Fruit fly (Drosophila melanogaster) whole organism, embryonic: ENCODE data around the gene rec.

Experiments used
- Adf1 ChIP-seq: fragments of 200-800 bp; sonication (Bioruptor generic); IDR thresholded peaks from 2 replicates; pipeline ENCODE4 v1.3.6; 2022; ENCODE audit warnings: missing biosample characterization, missing genetic modification characterization
- CG10274 ChIP-seq: fragments of 200-800 bp; sonication (Bioruptor generic); optimal IDR thresholded peaks from 3 replicates; lab custom pipeline; 2017; ENCODE audit warnings: missing biosample characterization, mild to moderate bottlenecking, missing genetic modification characterization
- CG13775 ChIP-seq: fragments of 200-800 bp; sonication (Bioruptor generic); optimal IDR thresholded peaks from 3 replicates; lab custom pipeline; 2017; ENCODE audit warnings: missing biosample characterization, mild to moderate bottlenecking, missing genetic modification characterization
- CG14667 ChIP-seq: fragments of 200-800 bp; sonication (Bioruptor generic); IDR thresholded peaks from 2 replicates; pipeline ENCODE4 v1.3.6; 2022; ENCODE audit warnings: missing biosample characterization, missing genetic modification characterization
- CG17385 ChIP-seq: fragments of 200-800 bp; sonication (Bioruptor generic); optimal IDR thresholded peaks from 3 replicates; lab custom pipeline; 2018; ENCODE audit warnings: missing biosample characterization, mild to moderate bottlenecking, missing genetic modification characterization
- CG1832 ChIP-seq: fragments of 200-800 bp; sonication (Bioruptor generic); optimal IDR thresholded peaks from 2 replicates; lab custom pipeline; 2017; ENCODE audit warnings: missing biosample characterization, mild to moderate bottlenecking, missing genetic modification characterization, inconsistent platforms
- CG2116 ChIP-seq: fragments of 200-800 bp; sonication (Bioruptor generic); optimal IDR thresholded peaks from 3 replicates; lab custom pipeline; 2018; ENCODE audit warnings: missing biosample characterization, mild to moderate bottlenecking, missing genetic modification characterization
- CG33213 ChIP-seq: fragments of 200-800 bp; sonication (Bioruptor generic); optimal IDR thresholded peaks from 3 replicates; lab custom pipeline; 2016; ENCODE audit warnings: missing biosample characterization, missing genetic modification characterization
- CG4820 ChIP-seq: fragments of 200-800 bp; sonication (Bioruptor generic); optimal IDR thresholded peaks from 3 replicates; lab custom pipeline; 2016; ENCODE audit warnings: missing biosample characterization, missing genetic modification characterization
- CG5953 ChIP-seq: fragments of 200-800 bp; sonication (Bioruptor generic); IDR thresholded peaks from 2 replicates; pipeline ENCODE4 v1.3.6; 2022; ENCODE audit warnings: missing biosample characterization, missing genetic modification characterization
- CG6272 ChIP-seq: fragments of 200-800 bp; sonication (Bioruptor generic); IDR thresholded peaks from 2 replicates; pipeline ENCODE4 v1.3.6; 2022; ENCODE audit warnings: missing biosample characterization, missing genetic modification characterization
- CG7372 ChIP-seq: fragments of 200-800 bp; sonication (Bioruptor generic); IDR thresholded peaks from 2 replicates; pipeline ENCODE4 v1.3.6; 2022; ENCODE audit warnings: missing biosample characterization, missing genetic modification characterization
- CG7928 ChIP-seq: fragments of 200-800 bp; sonication (Bioruptor generic); optimal IDR thresholded peaks from 2 replicates; lab custom pipeline; 2017; ENCODE audit warnings: missing biosample characterization, mild to moderate bottlenecking, missing genetic modification characterization
- CG8089 ChIP-seq: fragments of 200-800 bp; sonication (Bioruptor generic); optimal IDR thresholded peaks from 3 replicates; lab custom pipeline; 2016; ENCODE audit warnings: missing biosample characterization, missing genetic modification characterization
- CG8924 ChIP-seq: fragments of 200-800 bp; optimal IDR thresholded peaks from 3 replicates; lab custom pipeline; 2019; ENCODE audit warnings: missing biosample characterization, mild to moderate bottlenecking, missing genetic modification characterization, moderate library complexity
- D ChIP-seq, 2 experiments: fragments of 200-800 bp in 1 of 2; fragments of >200 bp in 1 of 2; sonication (Bioruptor generic) in 1 of 2; optimal IDR thresholded peaks; 2 replicates in 1 of 2; 3 replicates in 1 of 2; lab custom pipeline; 2017; ENCODE audit warnings: mild to moderate bottlenecking in 1 of 2, missing biosample characterization in 1 of 2, missing genetic modification characterization in 1 of 2, missing genetic modification reagents in 1 of 2
- Dfd ChIP-seq, 2 experiments: fragments of >200 bp; optimal IDR thresholded peaks; 2 replicates each; lab custom pipeline; 2017; ENCODE audit warnings: missing biosample characterization in 2 of 2, missing genetic modification characterization in 2 of 2
- Fer1 ChIP-seq: fragments of 200-800 bp; sonication (Bioruptor generic); optimal IDR thresholded peaks from 2 replicates; lab custom pipeline; 2017; ENCODE audit warnings: missing biosample characterization, mild to moderate bottlenecking, missing genetic modification characterization
- GATAe ChIP-seq: fragments of 200-800 bp; sonication (Bioruptor generic); conservative IDR thresholded peaks from 2 replicates; pipeline ENCODE4 v1.3.6; 2022; ENCODE audit warnings: missing biosample characterization, missing genetic modification characterization
- Hr3 ChIP-seq: fragments of 200-800 bp; sonication (Bioruptor generic); optimal IDR thresholded peaks from 3 replicates; lab custom pipeline; 2016; ENCODE audit warnings: missing biosample characterization, missing genetic modification characterization
- Kr ChIP-seq: fragments of 200-800 bp; sonication (Bioruptor generic); optimal IDR thresholded peaks from 2 replicates; lab custom pipeline; 2017; ENCODE audit warnings: missing biosample characterization, mild to moderate bottlenecking, missing genetic modification characterization
- Myb ChIP-seq: fragments of 200-800 bp; sonication (Bioruptor generic); optimal IDR thresholded peaks from 2 replicates; lab custom pipeline; 2016; ENCODE audit warnings: missing biosample characterization, missing genetic modification characterization
- NK7.1 ChIP-seq: fragments of 200-800 bp; sonication (Bioruptor generic); optimal IDR thresholded peaks from 3 replicates; lab custom pipeline; 2016; ENCODE audit warnings: missing biosample characterization, missing genetic modification characterization
- Spps ChIP-seq: fragments of 200-800 bp; sonication (Bioruptor generic); optimal IDR thresholded peaks from 2 replicates; lab custom pipeline; 2018; ENCODE audit warnings: missing biosample characterization, mild to moderate bottlenecking, missing genetic modification characterization
- Sry-β ChIP-seq: fragments of 200-800 bp; sonication (Bioruptor generic); optimal IDR thresholded peaks from 2 replicates; lab custom pipeline; 2018; ENCODE audit warnings: missing biosample characterization, mild to moderate bottlenecking, missing genetic modification characterization, moderate library complexity
- Sry-δ ChIP-seq: fragments of 200-800 bp; sonication (Bioruptor generic); optimal IDR thresholded peaks from 2 replicates; lab custom pipeline; 2016; ENCODE audit warnings: missing biosample characterization, missing genetic modification characterization
- TFAM ChIP-seq: fragments of 200-800 bp; sonication (Bioruptor generic); optimal IDR thresholded peaks from 2 replicates; lab custom pipeline; 2017; ENCODE audit warnings: missing biosample characterization, missing genetic modification characterization, inconsistent platforms
- bab2 ChIP-seq: fragments of 200-800 bp; sonication (Bioruptor generic); optimal IDR thresholded peaks from 2 replicates; lab custom pipeline; 2016; ENCODE audit warnings: missing biosample characterization, missing genetic modification characterization
- br ChIP-seq: fragments of >200 bp; optimal IDR thresholded peaks from 2 replicates; lab custom pipeline; 2017
- chinmo ChIP-seq: fragments of 200-800 bp; sonication (Bioruptor generic); IDR thresholded peaks from 4 replicates; pipeline ENCODE4 v1.3.6; 2022; ENCODE audit warnings: missing biosample characterization, missing genetic modification characterization; ENCODE audit not compliant: partially characterized antibody
- croc ChIP-seq: fragments of 200-800 bp; sonication (Bioruptor generic); conservative IDR thresholded peaks from 3 replicates; pipeline ENCODE4 v1.3.6; 2022; ENCODE audit warnings: missing biosample characterization, missing genetic modification characterization
- crol ChIP-seq: fragments of 200-800 bp; sonication (Bioruptor generic); IDR thresholded peaks from 2 replicates; pipeline ENCODE4 v1.3.6; 2022; ENCODE audit warnings: missing biosample characterization, missing genetic modification characterization
- dan ChIP-seq: fragments of 200-800 bp; sonication (Bioruptor generic); IDR thresholded peaks from 2 replicates; pipeline ENCODE4 v1.3.6; 2022; ENCODE audit warnings: missing biosample characterization, missing genetic modification characterization
- exex ChIP-seq: fragments of 200-800 bp; sonication (Bioruptor generic); optimal IDR thresholded peaks from 4 replicates; lab custom pipeline; 2018; ENCODE audit warnings: missing biosample characterization, mild to moderate bottlenecking, missing genetic modification characterization, moderate library complexity
- eyg ChIP-seq: fragments of 200-800 bp; sonication (Bioruptor generic); optimal IDR thresholded peaks from 3 replicates; lab custom pipeline; 2016; ENCODE audit warnings: missing biosample characterization, missing genetic modification characterization
- fd96Cb ChIP-seq: fragments of 200-800 bp; sonication (Bioruptor generic); optimal IDR thresholded peaks from 2 replicates; lab custom pipeline; 2018; ENCODE audit warnings: missing biosample characterization, mild to moderate bottlenecking, missing genetic modification characterization, moderate library complexity
- gsb ChIP-seq: fragments of 200-800 bp; sonication (Bioruptor generic); IDR thresholded peaks from 2 replicates; pipeline ENCODE4 v1.3.6; 2022; ENCODE audit warnings: missing biosample characterization, missing genetic modification characterization
- jigr1 ChIP-seq: fragments of 200-800 bp; sonication (Bioruptor generic); IDR thresholded peaks from 3 replicates; pipeline ENCODE4 v1.3.6; 2022; ENCODE audit warnings: missing biosample characterization, missing genetic modification characterization
- jing ChIP-seq: fragments of 200-800 bp; sonication (Bioruptor generic); optimal IDR thresholded peaks from 2 replicates; lab custom pipeline; 2018; ENCODE audit warnings: missing biosample characterization, mild to moderate bottlenecking, missing genetic modification characterization
- knrl ChIP-seq: fragments of 200-800 bp; sonication (Bioruptor generic); IDR thresholded peaks from 3 replicates; pipeline ENCODE4 v1.3.6; 2022; ENCODE audit warnings: missing biosample characterization, missing genetic modification characterization; ENCODE audit not compliant: partially characterized antibody
- oc ChIP-seq: fragments of 200-800 bp; sonication (Bioruptor generic); optimal IDR thresholded peaks from 2 replicates; lab custom pipeline; 2018; ENCODE audit warnings: missing biosample characterization, mild to moderate bottlenecking, missing genetic modification characterization, moderate library complexity
- pita ChIP-seq: fragments of 200-800 bp; sonication (Bioruptor generic); optimal IDR thresholded peaks from 2 replicates; lab custom pipeline; 2017; ENCODE audit warnings: missing biosample characterization, mild to moderate bottlenecking, missing genetic modification characterization
- prd ChIP-seq, 3 experiments: fragments of >200 bp in 2 of 3; fragments of 200-800 bp in 1 of 3; sonication (Bioruptor generic) in 1 of 3; optimal IDR thresholded peaks in 2 of 3; IDR thresholded peaks in 1 of 3; 2 replicates in 2 of 3; 3 replicates in 1 of 3; pipeline versions ENCODE4 v1.3.6 to Lab custom; 2017 to 2022; ENCODE audit warnings: missing biosample characterization in 1 of 3, missing genetic modification characterization in 1 of 3
- repo ChIP-seq: fragments of 200-800 bp; sonication (Bioruptor generic); optimal IDR thresholded peaks from 2 replicates; lab custom pipeline; 2016; ENCODE audit warnings: missing biosample characterization, missing genetic modification characterization
- schlank ChIP-seq: fragments of 200-800 bp; sonication (Bioruptor generic); optimal IDR thresholded peaks from 2 replicates; lab custom pipeline; 2018; ENCODE audit warnings: missing biosample characterization, mild to moderate bottlenecking, missing genetic modification characterization
- shn ChIP-seq: fragments of 200-800 bp; sonication (Bioruptor generic); optimal IDR thresholded peaks from 3 replicates; lab custom pipeline; 2016; ENCODE audit warnings: missing biosample characterization, missing genetic modification characterization
- sim ChIP-seq: fragments of 200-800 bp; sonication (Bioruptor generic); IDR thresholded peaks from 2 replicates; pipeline ENCODE4 v1.3.6; 2022; ENCODE audit warnings: missing biosample characterization, missing genetic modification characterization
- sisA ChIP-seq: fragments of 200-800 bp; sonication (Bioruptor generic); IDR thresholded peaks from 2 replicates; pipeline ENCODE4 v1.3.6; 2022; ENCODE audit warnings: missing biosample characterization, missing genetic modification characterization

Gene rec

dm6 chr3R:15836864-15837824, 4.7 kb upstream of the rec start, which contains the start of the genes ND-23 and spn-E (continued):
- TF ChIP-seq exex (tag; lab: Kevin White, UChicago): no peak
- TF ChIP-seq Kr (GFP tag; lab: Kevin White, UChicago): no peak
- TF ChIP-seq CG14667: 0 out of 2 replicates have a peak, but pooled peaks have one; percentile 15
- TF ChIP-seq CG17385 (GFP tag; lab: Kevin White, UChicago): no peak
- TF ChIP-seq prd (optimal IDR thresholded peaks at IDR 0.05; lab: Kevin White, UChicago): no peak
- TF ChIP-seq prd (GFP tag; IDR thresholded peaks at IDR 0.05; lab: Robert Waterston, UW): peak; percentile 58
- no peak for TF ChIP-seq jigr1
- TF ChIP-seq D (optimal IDR thresholded peaks at IDR 0.05; lab: Kevin White, UChicago): no peak
- no peak for TF ChIP-seq D (GFP tag; optimal IDR thresholded peaks at IDR 0.05; lab: Kevin White, UChicago)
- TF ChIP-seq Sry-δ: peak; percentile 82
- peak; percentile 56 for TF ChIP-seq CG13775 (GFP tag; lab: Kevin White, UChicago)
- TF ChIP-seq Hr3 (GFP tag; lab: Kevin White, UChicago): peak; percentile 55
- no peak; the same call in 2 of the 3 replicates for TF ChIP-seq croc (GFP tag; lab: Robert Waterston, UW)
- TF ChIP-seq pita (GFP tag; lab: Kevin White, UChicago): no peak
- peak; percentile 76 for TF ChIP-seq CG2116 (GFP tag; lab: Kevin White, UChicago)
- TF ChIP-seq chinmo (GFP tag; lab: Robert Waterston, UW): 0 out of 4 replicates have a peak, but pooled peaks have one; percentile 30
- peak; percentile 14; the same call in 1 of the 2 replicates for TF ChIP-seq CG5953
- 0 out of 2 replicates have a peak, but pooled peaks have one; percentile 14 for TF ChIP-seq GATAe (GFP tag; lab: Robert Waterston, UW)
- no peak for TF ChIP-seq Dfd (GFP tag; optimal IDR thresholded peaks at IDR 0.05; lab: Kevin White, UChicago)
- peak; percentile 0 for TF ChIP-seq CG4820
- TF ChIP-seq Spps (tag; lab: Kevin White, UChicago): no peak
- peak; percentile 54 for TF ChIP-seq CG8924
- no peak for TF ChIP-seq oc (tag; lab: Kevin White, UChicago)
- TF ChIP-seq Fer1 (GFP tag; lab: Kevin White, UChicago): no peak
- TF ChIP-seq jing (GFP tag; lab: Kevin White, UChicago): no peak
- TF ChIP-seq CG7928 (GFP tag; lab: Kevin White, UChicago): no peak
- TF ChIP-seq dan (GFP tag; lab: Robert Waterston, UW): no peak
- TF ChIP-seq Sry-β (GFP tag; lab: Kevin White, UChicago): no peak
- no peak for TF ChIP-seq NK7.1 (GFP tag; lab: Kevin White, UChicago)
- TF ChIP-seq TFAM (GFP tag; lab: Kevin White, UChicago): no peak
- no peak for TF ChIP-seq CG33213
- TF ChIP-seq sim (GFP tag; lab: Robert Waterston, UW): no peak
- TF ChIP-seq CG10274 (GFP tag; lab: Kevin White, UChicago): no peak
- TF ChIP-seq fd96Cb (tag; lab: Kevin White, UChicago): no peak
- TF ChIP-seq bab2 (GFP tag; lab: Kevin White, UChicago): no peak
- no peak for TF ChIP-seq eyg
- TF ChIP-seq gsb (GFP tag; lab: Robert Waterston, UW): no peak
- no peak for TF ChIP-seq CG1832
- no peak for TF ChIP-seq schlank (tag; lab: Kevin White, UChicago)
- TF ChIP-seq Adf1 (GFP tag; lab: Robert Waterston, UW): peak; percentile 24; the same call in 1 of the 2 replicates
- peak; percentile 48 for TF ChIP-seq CG7372 (GFP tag; lab: Robert Waterston, UW)
- TF ChIP-seq repo (GFP tag; lab: Kevin White, UChicago): no peak
- TF ChIP-seq CG8089: no peak
- TF ChIP-seq shn (GFP tag; lab: Kevin White, UChicago): no peak
- no peak; the same call in 1 of the 2 replicates for TF ChIP-seq sisA (GFP tag; lab: Robert Waterston, UW)
- peak; percentile 86 for TF ChIP-seq knrl (GFP tag; lab: Robert Waterston, UW)
- peak; percentile 36 for TF ChIP-seq Myb (GFP tag; lab: Kevin White, UChicago)
- TF ChIP-seq CG6272 (GFP tag; lab: Robert Waterston, UW): no peak; the same call in 1 of the 2 replicates
- TF ChIP-seq crol (GFP tag; lab: Robert Waterston, UW): no peak
- no peak for TF ChIP-seq br (lab: Kevin White, UChicago)
